Worm (Caenorhabditis elegans) whole organism, L1 larva: ENCODE data around the gene W09G12.6.

Experiments used
- ceh-82 ChIP-seq, 3 experiments: fragments of 150-350 bp in 1 of 3; sonication (generic microtip) in 2 of 3; optimal IDR thresholded peaks; 2 replicates each; lab custom pipeline; 2014 to 2017; ENCODE audit warnings: missing biosample characterization in 3 of 3, missing genetic modification characterization in 3 of 3
- ces-1 ChIP-seq: fragments of 150-350 bp; optimal IDR thresholded peaks from 2 replicates; lab custom pipeline; 2014; ENCODE audit warnings: missing biosample characterization, missing genetic modification reagents, missing genetic modification characterization
- fos-1 ChIP-seq: fragments of 150-350 bp; optimal IDR thresholded peaks from 2 replicates; lab custom pipeline; 2014; ENCODE audit warnings: missing biosample characterization, missing genetic modification characterization
- grh-1 ChIP-seq: fragments of 200-800 bp; sonication (Bioruptor generic); IDR thresholded peaks from 2 replicates; pipeline ENCODE4 v1.3.6; 2022; ENCODE audit warnings: missing genetic modification reagents, missing genetic modification characterization, missing compliant biosample characterization
- lin-13 ChIP-seq: fragments of 150-350 bp; optimal IDR thresholded peaks from 2 replicates; lab custom pipeline; 2014; ENCODE audit warnings: missing biosample characterization, missing genetic modification reagents, missing genetic modification characterization
- lin-14 ChIP-seq: fragments of 200-800 bp; sonication (Bioruptor generic); optimal IDR thresholded peaks from 2 replicates; lab custom pipeline; 2018; ENCODE audit warnings: mild to moderate bottlenecking, missing genetic modification characterization, moderate library complexity, missing compliant biosample characterization
- nhr-11 ChIP-seq: fragments of 150-350 bp; optimal IDR thresholded peaks from 2 replicates; lab custom pipeline; 2014; ENCODE audit warnings: missing biosample characterization, missing genetic modification characterization
- nhr-77 ChIP-seq: fragments of 150-350 bp; optimal IDR thresholded peaks from 2 replicates; lab custom pipeline; 2014; ENCODE audit warnings: missing biosample characterization, missing genetic modification characterization
- pqm-1 ChIP-seq: sonication (generic microtip); optimal IDR thresholded peaks from 3 replicates; lab custom pipeline; 2017; ENCODE audit warnings: missing biosample characterization, missing genetic modification characterization
- sptf-1 ChIP-seq: fragments of 150-350 bp; optimal IDR thresholded peaks from 2 replicates; lab custom pipeline; 2014; ENCODE audit warnings: missing biosample characterization, missing genetic modification characterization
- unc-86 ChIP-seq: sonication (generic microtip); optimal IDR thresholded peaks from 2 replicates; lab custom pipeline; 2016; ENCODE audit warnings: missing genetic modification characterization, missing compliant biosample characterization
- vab-15 ChIP-seq: sonication (generic microtip); optimal IDR thresholded peaks from 2 replicates; lab custom pipeline; 2017; ENCODE audit warnings: missing genotype, mild to moderate bottlenecking, missing genetic modification characterization, missing compliant biosample characterization
- zag-1 ChIP-seq: fragments of 150-350 bp; optimal IDR thresholded peaks from 2 replicates; lab custom pipeline; 2014; ENCODE audit warnings: missing biosample characterization, missing genetic modification characterization
- ztf-11 ChIP-seq, 2 experiments: sonication (generic microtip); optimal IDR thresholded peaks; 2 replicates each; lab custom pipeline; 2016 to 2017; ENCODE audit warnings: missing genetic modification characterization in 2 of 2, missing biosample characterization in 1 of 2, missing compliant biosample characterization in 1 of 2

ce11 chrIV:1192765-1193164 lies 38.9 kb upstream of the W09G12.6 start, which contains the start of gene spl-3:
- TF ChIP-seq lin-13 (no peak), nhr-77 (tag; lab: Kevin White, UChicago) (no peak), zag-1 (tag; lab: Kevin White, UChicago) (no peak), lin-14 (GFP tag; lab: Kevin White, UChicago) (no peak), grh-1 (no peak), vab-15 (tag; lab: Kevin White, UChicago) (no peak), unc-86 (tag; lab: Kevin White, UChicago) (no peak), ceh-82 (tag; optimal IDR thresholded peaks at IDR 0.05; lab: Kevin White, UChicago) (no peak), nhr-11 (no peak), fos-1 (no peak), pqm-1 (tag; lab: Kevin White, UChicago) (no peak), ztf-11 (tag; optimal IDR thresholded peaks at IDR 0.05; lab: Kevin White, UChicago) (no peak), sptf-1 (tag; lab: Kevin White, UChicago) (no peak), ces-1 (no peak)
